Fruit fly (Drosophila melanogaster): ENCODE data around the gene CG7720.

Gene CG7720

DNA sequence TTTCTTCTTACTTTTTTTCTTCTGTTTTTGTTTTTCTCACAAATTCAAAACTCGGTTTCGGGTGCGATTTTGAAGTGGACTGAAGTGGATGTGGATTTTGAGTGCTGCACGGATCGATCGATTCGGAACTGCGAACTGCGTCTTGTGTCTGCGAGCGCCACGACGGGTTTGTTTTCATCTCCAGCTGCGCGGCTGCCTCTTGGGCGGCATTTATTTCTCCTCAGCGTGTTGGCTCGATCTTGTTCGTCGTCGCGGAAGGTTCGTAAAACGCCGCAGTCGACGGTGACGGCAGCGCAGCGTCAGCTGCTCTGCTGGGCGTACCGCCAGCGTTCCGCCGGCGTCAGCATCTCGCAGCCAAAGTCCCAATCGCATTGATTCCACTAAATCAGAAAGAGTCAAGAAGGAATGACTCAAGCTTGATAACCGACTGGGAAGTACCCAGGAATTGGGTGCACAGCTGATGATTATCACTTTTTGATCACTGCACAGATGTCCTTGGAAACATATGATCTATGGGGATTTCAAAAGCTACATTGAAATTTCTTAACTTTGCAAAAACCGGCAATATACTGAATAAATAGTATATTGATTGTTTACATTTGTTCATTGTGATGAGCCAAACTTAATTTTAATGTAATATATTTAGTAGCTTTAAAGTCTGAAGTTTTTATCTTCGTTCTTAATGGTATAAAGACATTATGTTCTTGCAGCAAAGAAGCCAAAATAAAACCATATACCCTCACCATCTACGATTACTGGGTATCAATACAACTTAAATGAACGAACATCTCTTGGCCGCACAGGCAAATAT lies at the start of gene CG7720:
CG7720 (minus strand) TSS at position 170 of the 811 bp plus-strand sequence.
- TF ChIP-seq CG8478 (optimal IDR thresholded peaks at IDR 0.05) (no peak), CTCF (optimal IDR thresholded peaks at IDR 0.05) (no peak)

DNA sequence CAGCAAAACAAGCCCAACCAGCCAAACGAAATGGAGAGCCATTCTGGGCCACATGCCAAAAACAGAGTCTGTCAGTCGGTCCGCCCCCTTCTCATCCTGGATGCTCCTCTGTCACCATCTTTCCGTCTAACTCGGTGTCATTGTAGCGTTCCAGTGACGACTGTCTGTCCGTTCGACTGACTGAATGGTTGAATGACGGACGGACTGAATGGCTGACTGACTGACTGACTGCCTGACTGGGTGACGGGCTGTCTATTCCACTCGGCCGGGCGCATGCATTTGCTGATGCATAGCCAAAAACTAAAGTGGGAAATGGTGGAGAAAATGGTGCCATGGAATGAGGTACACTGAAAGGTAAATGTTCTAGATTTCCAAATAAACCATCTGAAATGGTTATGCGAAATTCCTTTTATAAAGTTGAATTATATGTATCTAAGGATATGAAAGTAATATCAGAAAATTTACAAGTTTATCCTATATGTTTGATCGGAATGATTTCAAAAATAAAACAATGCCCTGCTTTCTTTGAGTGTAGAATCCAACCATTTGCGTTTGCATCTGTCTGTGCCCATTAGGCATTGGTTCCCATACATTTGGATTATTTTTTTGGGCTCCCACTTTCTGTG lies 9.4 kb upstream of the CG7720 start:
- TF ChIP-seq CTCF (optimal IDR thresholded peaks at IDR 0.05) (no peak), CG8478 (optimal IDR thresholded peaks at IDR 0.05) (no peak)

DNA sequence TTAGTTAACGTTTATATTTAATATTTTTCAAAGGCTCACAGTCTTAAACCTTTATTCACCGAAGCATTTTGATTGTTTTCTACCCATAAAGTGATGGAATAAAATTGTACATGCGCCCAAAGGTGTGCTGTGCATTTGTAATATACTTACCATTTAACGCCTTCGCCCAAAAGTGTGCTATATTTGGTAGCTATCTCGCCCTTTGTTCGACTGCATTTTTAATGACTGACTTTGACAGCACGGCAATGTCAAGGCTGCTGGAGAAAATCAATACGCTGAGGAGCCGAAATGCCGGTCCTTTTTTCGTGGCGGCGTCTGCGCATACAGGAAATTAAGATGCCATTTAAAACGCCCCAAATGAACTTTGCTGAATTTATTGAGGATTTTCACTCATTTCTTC lies 3.8 kb upstream of the CG7720 start:
- no peak for TF ChIP-seq CTCF (optimal IDR thresholded peaks at IDR 0.05)
- TF ChIP-seq CG8478 (optimal IDR thresholded peaks at IDR 0.05), result no peak

DNA sequence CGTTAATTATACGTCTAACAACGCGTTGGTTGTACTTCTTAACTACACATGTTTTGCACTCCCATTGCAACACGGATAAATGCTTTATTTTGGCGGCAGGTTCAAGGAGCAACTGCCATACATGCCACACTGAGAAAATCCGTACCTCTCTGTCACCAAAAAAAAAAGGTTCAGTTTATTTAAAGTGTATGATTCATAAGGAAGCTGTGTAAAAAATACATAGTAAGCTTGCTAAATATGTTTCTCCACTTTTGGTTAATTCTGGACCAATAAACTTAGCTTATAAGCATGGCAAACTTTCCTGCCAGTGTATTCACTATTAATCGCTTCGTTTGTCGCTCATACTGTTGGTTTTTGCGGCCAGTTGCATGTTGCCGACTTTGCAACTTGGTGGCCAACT lies 1.3 kb upstream of the CG7720 start:
- TF ChIP-seq CG8478 (optimal IDR thresholded peaks at IDR 0.05) (no peak), CTCF (optimal IDR thresholded peaks at IDR 0.05) (no peak)

DNA sequence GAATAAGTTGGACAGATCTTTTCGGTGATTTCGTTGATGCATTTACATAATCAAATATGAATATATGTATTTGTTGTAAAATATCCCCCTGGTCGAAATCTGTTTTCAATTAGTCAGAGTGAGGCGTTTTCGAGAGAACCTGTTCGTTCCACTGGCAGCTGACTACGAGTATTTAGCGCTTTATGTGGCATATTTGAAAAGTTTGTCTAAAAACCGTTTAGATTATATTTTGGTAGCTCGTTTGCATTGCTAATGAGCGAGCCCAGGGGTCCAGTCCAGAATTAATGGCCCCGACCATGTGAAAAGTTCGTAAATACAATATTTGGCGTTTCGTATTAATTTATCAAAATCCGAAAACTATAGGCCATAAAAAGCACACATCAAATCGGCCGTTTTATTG lies 918 bp downstream of the CG7720 start:
- TF ChIP-seq CTCF (optimal IDR thresholded peaks at IDR 0.05), result no peak
- TF ChIP-seq CG8478 (optimal IDR thresholded peaks at IDR 0.05), result no peak

DNA sequence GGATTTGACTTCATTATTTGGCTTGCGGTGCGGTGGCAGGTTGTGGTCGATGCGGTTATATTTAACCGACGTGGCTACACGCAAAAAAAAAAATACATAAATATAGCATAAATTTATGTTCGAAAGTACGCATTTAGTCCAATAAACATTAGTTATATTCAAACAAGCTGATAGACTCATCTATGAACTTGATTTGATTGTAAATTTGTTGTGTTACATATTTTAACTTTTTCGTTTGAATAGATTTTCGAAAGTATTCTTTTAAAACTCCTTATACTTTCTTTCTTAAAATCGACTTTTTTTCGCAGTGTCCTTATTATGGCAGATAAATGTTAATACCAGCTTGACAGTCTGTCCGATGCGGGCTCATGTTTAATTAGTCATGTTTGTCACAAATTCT lies 4.3 kb downstream of the CG7720 start:
- TF ChIP-seq CG8478 (optimal IDR thresholded peaks at IDR 0.05), result no peak
- TF ChIP-seq CTCF (optimal IDR thresholded peaks at IDR 0.05), result no peak

DNA sequence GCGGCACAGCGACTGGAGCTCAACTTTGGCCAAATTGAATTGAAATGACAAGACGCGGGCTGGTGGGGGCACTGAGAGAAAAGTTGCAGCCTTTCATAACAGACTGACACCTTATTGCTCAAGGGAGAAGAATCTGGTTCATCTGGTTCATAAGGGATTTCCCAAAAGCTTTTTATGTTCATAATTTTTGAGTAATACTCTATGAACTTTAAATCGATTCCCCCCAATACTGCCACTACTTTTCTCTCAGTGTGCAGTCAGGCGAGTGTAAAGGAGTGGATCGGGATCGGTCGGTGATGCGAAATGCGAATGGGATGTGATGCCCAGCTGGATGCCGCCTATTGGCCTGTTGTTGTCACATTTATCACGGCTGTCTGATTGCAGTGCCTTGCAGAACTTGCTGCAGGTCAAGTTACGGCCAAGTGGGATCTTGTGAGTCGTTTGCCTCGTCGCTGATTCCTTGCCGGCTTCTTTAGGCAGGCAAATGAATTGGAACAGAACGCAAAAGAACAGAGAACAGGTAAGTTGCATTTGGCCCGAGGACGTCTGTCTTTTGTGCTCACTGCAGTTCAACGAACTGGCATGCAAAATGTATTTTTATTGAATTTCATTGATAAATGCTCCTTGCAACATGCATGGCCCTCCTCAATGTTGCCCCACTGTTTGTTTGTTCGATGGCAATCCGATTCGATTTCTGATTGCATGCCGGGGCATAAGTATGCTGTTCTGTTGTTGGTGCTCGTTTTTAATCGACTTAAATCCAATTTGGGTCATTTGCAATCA lies 6.4 kb downstream of the CG7720 start:
- TF ChIP-seq CTCF (optimal IDR thresholded peaks at IDR 0.05) (no peak), CG8478 (optimal IDR thresholded peaks at IDR 0.05) (no peak)

DNA sequence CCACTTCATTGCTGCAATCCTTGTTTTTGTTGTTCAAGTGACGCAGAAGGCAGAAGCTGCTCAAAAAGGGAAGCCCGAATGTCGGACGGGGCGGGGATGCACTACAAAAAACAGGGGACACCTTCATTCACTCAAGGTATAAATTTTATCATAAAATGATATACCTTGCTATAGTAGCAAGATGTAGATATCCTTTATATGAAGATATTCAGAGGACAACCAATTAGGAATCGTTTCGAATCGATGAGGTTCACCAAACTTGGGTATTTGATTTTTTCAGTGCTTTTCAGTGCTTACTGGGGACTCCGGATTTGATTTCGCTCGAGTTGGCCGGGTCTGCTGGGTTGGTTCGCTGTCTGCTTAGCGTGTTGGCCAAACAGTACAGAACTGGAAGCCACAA lies 7.7 kb downstream of the CG7720 start:
- TF ChIP-seq CG8478 (optimal IDR thresholded peaks at IDR 0.05) (no peak), CTCF (optimal IDR thresholded peaks at IDR 0.05) (no peak)

DNA sequence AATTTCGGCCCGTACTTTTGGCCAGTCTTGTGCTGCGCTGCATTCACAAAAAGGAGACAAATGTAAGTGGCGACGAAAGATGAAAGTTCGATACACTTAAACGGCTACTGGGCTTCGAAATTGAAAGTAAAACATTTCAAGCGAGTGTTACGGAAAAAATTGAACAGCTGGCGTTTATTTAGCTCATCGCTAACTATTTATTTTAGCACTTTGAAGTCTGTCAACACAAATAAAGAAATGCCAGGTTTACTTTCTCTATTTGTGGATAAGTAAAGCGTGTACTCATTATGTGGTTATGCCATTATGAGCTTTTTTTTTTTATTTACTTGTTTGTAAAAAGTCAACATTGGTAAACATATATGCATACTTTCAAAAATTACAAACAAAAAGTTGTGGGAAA lies 9.2 kb downstream of the CG7720 start:
- TF ChIP-seq CG8478 (optimal IDR thresholded peaks at IDR 0.05) (no peak), CTCF (optimal IDR thresholded peaks at IDR 0.05) (no peak)

DNA sequence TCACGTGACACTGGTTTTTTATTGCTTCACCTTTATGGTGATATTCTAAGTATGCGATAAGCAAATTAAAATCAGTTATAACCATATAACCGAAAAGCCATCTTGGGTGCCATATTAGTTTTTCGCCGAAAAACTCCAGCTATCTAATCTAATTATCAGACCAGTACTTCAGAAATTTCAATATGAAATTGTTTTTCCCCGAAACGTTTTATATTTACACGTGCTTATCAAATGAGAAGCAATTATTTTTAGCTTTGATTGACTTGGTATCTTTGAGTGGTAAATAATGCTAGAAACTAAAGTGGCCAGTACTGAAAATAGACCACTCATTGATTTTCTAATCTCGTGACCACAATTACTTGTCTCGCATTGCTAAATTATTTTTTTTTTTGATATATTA lies 11.8 kb downstream of the CG7720 start:
- TF ChIP-seq CG8478 (optimal IDR thresholded peaks at IDR 0.05) (no peak), CTCF (optimal IDR thresholded peaks at IDR 0.05) (no peak)

DNA sequence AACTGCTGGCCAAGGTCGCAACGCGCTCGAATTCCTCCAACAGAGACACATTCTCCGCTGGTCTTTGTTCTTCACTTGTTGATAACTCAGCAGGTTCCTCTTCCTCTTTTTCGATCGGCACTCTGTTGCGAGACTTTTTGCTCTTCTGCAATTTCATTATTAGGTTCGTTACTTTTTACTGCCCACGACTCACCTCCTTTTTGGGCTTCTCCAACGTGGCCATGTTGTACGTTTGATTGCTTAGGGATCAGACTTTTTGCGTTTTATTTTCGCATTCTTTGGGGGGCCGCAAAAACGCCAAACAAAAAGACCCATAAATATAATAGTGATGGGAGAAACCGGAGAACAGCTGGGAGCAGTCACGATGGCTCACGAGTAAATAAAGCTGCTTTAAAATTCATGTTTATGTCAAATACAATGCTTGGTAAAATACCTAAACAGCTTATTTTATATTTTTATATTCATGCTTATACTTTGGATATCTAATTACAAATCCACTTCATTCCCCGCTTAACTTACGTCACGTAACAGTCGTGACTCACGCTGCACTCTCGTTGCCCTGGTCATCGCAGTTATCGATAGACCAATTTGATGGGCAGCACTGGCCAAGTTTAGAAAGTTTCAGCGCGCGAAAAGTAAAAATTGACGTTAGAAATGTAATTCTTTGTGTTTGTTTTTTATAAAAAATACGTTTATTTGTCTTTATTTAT lies 36.3 kb downstream of the CG7720 start, which contains the start of gene Epg5:
Epg5 (minus strand) TSS at position 326 of the 710 bp plus-strand sequence.
- TF ChIP-seq CTCF (optimal IDR thresholded peaks at IDR 0.05) (no peak), CG8478 (optimal IDR thresholded peaks at IDR 0.05) (no peak)

DNA sequence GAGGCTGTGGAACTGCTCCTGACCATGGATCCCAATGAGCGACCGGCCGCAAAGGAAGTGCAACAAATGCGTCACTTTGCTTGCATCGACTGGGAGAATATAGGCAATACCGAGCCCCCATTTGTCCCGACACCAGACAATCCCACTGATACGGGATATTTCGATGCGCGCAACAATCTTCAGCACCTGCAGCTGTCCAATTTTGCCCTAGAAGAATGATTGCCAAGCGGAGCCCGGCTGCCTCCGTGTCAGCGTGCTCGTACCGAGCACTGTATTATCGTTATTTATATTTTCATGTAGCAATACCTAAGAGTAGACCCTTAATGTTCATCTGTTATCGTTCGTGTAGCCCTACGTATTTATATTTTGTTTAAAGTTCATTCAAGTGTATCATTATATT lies 45.2 kb downstream of the CG7720 start:
- TF ChIP-seq CG8478 (optimal IDR thresholded peaks at IDR 0.05), result no peak
- no peak for TF ChIP-seq CTCF (optimal IDR thresholded peaks at IDR 0.05)

DNA sequence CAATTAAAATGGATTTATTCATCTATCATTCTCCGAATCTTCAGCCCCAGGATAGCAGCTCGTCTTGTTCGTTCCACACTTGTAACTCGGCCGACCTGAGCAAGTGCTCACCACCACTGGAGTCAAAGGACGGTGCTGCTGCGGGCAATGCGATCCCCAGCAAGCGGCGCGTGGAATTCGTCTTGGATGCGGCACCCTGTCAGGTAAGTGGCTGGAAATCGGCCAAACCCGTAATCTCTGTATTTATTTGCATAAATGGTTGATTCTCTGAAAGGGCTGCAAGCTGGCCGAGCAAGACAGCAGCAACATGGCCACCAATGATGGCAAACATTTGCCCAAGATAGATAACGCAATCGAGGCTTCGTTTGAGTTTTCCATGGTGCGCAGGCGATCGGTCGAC lies 46.9 kb downstream of the CG7720 start:
- no peak for TF ChIP-seq CTCF (optimal IDR thresholded peaks at IDR 0.05)
- TF ChIP-seq CG8478 (optimal IDR thresholded peaks at IDR 0.05), result no peak

DNA sequence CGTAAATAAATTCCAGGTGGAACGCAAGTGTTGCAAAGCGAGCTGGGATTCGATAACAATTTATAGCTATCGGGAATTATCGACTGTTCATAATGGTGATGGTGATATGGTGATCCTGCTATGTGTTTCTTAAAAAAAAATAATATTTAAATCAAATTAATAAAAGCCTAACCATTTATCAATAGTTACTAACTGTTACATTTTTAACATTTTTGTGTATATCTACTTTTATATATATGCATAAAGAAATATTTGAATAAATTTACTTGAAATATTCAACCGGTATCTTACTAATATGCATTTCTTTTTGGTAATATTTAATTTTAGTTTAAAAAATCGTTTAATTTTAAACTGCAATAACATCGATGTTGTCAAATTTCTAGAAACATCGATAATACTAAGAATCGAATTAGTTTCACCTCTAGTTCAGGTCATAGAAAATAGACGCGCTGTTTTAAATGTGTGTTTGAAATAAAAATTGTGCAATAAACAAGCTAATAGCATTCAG lies 49.0 kb downstream of the CG7720 start, which contains the start of the genes PGS1 and gwl:
PGS1 (minus strand) TSS at position 81 of the 508 bp plus-strand sequence.
gwl (plus strand) TSS at position 410 of the 508 bp plus-strand sequence.
- TF ChIP-seq CG8478 (optimal IDR thresholded peaks at IDR 0.05) (no peak), CTCF (optimal IDR thresholded peaks at IDR 0.05) (no peak)
